Fruit fly (Drosophila melanogaster) whole organism, embryonic: ENCODE measurements around the gene CG43999.
A peak's percentile ranks its signal among the peaks of the same experiment; 100 is the strongest.

ENCODE experiments used
- B-H2 ChIP-seq: fragments of 200-800 bp; sonication (Bioruptor generic); optimal IDR thresholded peaks from 2 replicates; lab custom pipeline; 2018; ENCODE audit warnings: missing biosample characterization, mild to moderate bottlenecking, missing genetic modification characterization
- BtbVII ChIP-seq: fragments of 200-800 bp; sonication (Bioruptor generic); optimal IDR thresholded peaks from 3 replicates; lab custom pipeline; 2017; ENCODE audit warnings: missing biosample characterization, mild to moderate bottlenecking, missing genetic modification characterization
- CG10209 ChIP-seq: fragments of 200-800 bp; sonication (Bioruptor generic); optimal IDR thresholded peaks from 3 replicates; lab custom pipeline; 2017; ENCODE audit warnings: missing biosample characterization, mild to moderate bottlenecking, missing genetic modification characterization, missing genetic modification reagents
- CG10959 ChIP-seq: fragments of 200-800 bp; sonication (Bioruptor generic); IDR thresholded peaks from 2 replicates; pipeline ENCODE4 v1.3.6; 2022; ENCODE audit warnings: missing biosample characterization, missing genetic modification characterization
- CG11696 ChIP-seq: fragments of 200-800 bp; sonication (Bioruptor generic); IDR thresholded peaks from 2 replicates; pipeline ENCODE4 v1.3.6; 2022; ENCODE audit warnings: missing biosample characterization, missing genetic modification characterization
- CG1602 ChIP-seq: fragments of 200-800 bp; sonication (Bioruptor generic); optimal IDR thresholded peaks from 3 replicates; lab custom pipeline; 2016; ENCODE audit warnings: missing biosample characterization, missing genetic modification characterization
- CG16813 ChIP-seq: fragments of 200-800 bp; sonication (Bioruptor generic); IDR thresholded peaks from 3 replicates; pipeline ENCODE4 v1.3.6; 2022; ENCODE audit warnings: missing biosample characterization, missing genetic modification characterization; ENCODE audit not compliant: partially characterized antibody
- CG17829 ChIP-seq: fragments of 200-800 bp; optimal IDR thresholded peaks from 2 replicates; lab custom pipeline; 2019; ENCODE audit warnings: missing biosample characterization, mild to moderate bottlenecking, missing genetic modification characterization, moderate library complexity
- CG1832 ChIP-seq: fragments of 200-800 bp; sonication (Bioruptor generic); optimal IDR thresholded peaks from 2 replicates; lab custom pipeline; 2017; ENCODE audit warnings: missing biosample characterization, mild to moderate bottlenecking, missing genetic modification characterization, inconsistent platforms
- CG18599 ChIP-seq: fragments of 200-800 bp; sonication (Bioruptor generic); optimal IDR thresholded peaks from 3 replicates; lab custom pipeline; 2017; ENCODE audit warnings: missing biosample characterization, missing genetic modification characterization, mild to moderate bottlenecking, moderate library complexity, missing genetic modification reagents
- CG3163 ChIP-seq: fragments of 200-800 bp; sonication (Bioruptor generic); optimal IDR thresholded peaks from 3 replicates; lab custom pipeline; 2016; ENCODE audit warnings: missing biosample characterization, missing genetic modification characterization
- CG32767 ChIP-seq: fragments of 200-800 bp; sonication (Bioruptor generic); IDR thresholded peaks from 2 replicates; pipeline ENCODE4 v1.3.6; 2022; ENCODE audit warnings: missing biosample characterization, missing genetic modification characterization
- CG3726 ChIP-seq: fragments of 200-800 bp; sonication (Bioruptor generic); IDR thresholded peaks from 3 replicates; pipeline ENCODE4, ENCODE4 v1.3.6; 2022; ENCODE audit warnings: missing biosample characterization, missing genetic modification characterization
- CG4282 ChIP-seq: fragments of 200-800 bp; sonication (Bioruptor generic); optimal IDR thresholded peaks from 2 replicates; lab custom pipeline; 2016; ENCODE audit warnings: missing biosample characterization, missing genetic modification characterization
- CG6175 ChIP-seq: fragments of 200-800 bp; sonication (Bioruptor generic); IDR thresholded peaks from 3 replicates; pipeline ENCODE4 v1.3.6; 2022; ENCODE audit warnings: missing biosample characterization, missing genetic modification characterization
- CG8388 ChIP-seq: fragments of 200-800 bp; sonication (Bioruptor generic); optimal IDR thresholded peaks from 2 replicates; lab custom pipeline; 2019; ENCODE audit warnings: missing biosample characterization, mild to moderate bottlenecking, missing genetic modification characterization, moderate library complexity
- CG8478 ChIP-seq: fragments of >200 bp; optimal IDR thresholded peaks from 2 replicates; lab custom pipeline; 2018
- CG9215 ChIP-seq: fragments of 200-800 bp; sonication (Bioruptor generic); IDR thresholded peaks from 2 replicates; pipeline ENCODE4 v1.3.6; 2022; ENCODE audit warnings: missing biosample characterization, missing genetic modification characterization
- CG9876 ChIP-seq: fragments of 200-800 bp; sonication (Bioruptor generic); optimal IDR thresholded peaks from 2 replicates; lab custom pipeline; 2016; ENCODE audit warnings: missing biosample characterization, missing genetic modification characterization
- Doc3 ChIP-seq: fragments of 200-800 bp; sonication (Bioruptor generic); IDR thresholded peaks from 3 replicates; pipeline ENCODE4 v1.3.6; 2022; ENCODE audit warnings: missing biosample characterization, missing genetic modification characterization; ENCODE audit not compliant: partially characterized antibody
- Eip74EF ChIP-seq, 2 experiments: fragments of 200-800 bp in 1 of 2; fragments of >200 bp in 1 of 2; sonication (Bioruptor generic) in 1 of 2; optimal IDR thresholded peaks; 2 replicates each; lab custom pipeline; 2017 to 2019; ENCODE audit warnings: missing biosample characterization in 2 of 2, missing genetic modification characterization in 2 of 2, mild to moderate bottlenecking in 1 of 2, moderate library complexity in 1 of 2
- H2.0 ChIP-seq: fragments of 200-800 bp; sonication (Bioruptor generic); IDR thresholded peaks from 2 replicates; pipeline ENCODE4 v1.3.6; 2022; ENCODE audit warnings: missing biosample characterization, missing genetic modification characterization
- HLHmδ ChIP-seq: fragments of 200-800 bp; sonication (Bioruptor generic); optimal IDR thresholded peaks from 2 replicates; lab custom pipeline; 2018; ENCODE audit warnings: missing biosample characterization, mild to moderate bottlenecking, missing genetic modification characterization, moderate library complexity
- Jarid2 ChIP-seq: fragments of 200-800 bp; sonication (Bioruptor generic); optimal IDR thresholded peaks from 3 replicates; lab custom pipeline; 2017; ENCODE audit warnings: mild to moderate bottlenecking, missing biosample characterization, missing genetic modification reagents, missing genetic modification characterization
- Sox100B ChIP-seq: fragments of 200-800 bp; sonication (Bioruptor generic); optimal IDR thresholded peaks from 3 replicates; lab custom pipeline; 2018; ENCODE audit warnings: missing biosample characterization, mild to moderate bottlenecking, missing genetic modification characterization
- Ssrp ChIP-seq: fragments of 200-800 bp; sonication (Bioruptor generic); optimal IDR thresholded peaks from 2 replicates; lab custom pipeline; 2018; ENCODE audit warnings: missing biosample characterization, mild to moderate bottlenecking, missing genetic modification characterization, moderate library complexity
- bowl ChIP-seq: fragments of 200-800 bp; sonication (Bioruptor generic); IDR thresholded peaks from 2 replicates; pipeline ENCODE4 v1.3.6; 2022; ENCODE audit warnings: missing biosample characterization, missing genetic modification characterization
- chif ChIP-seq, 2 experiments: fragments of 200-800 bp; sonication (Bioruptor generic); optimal IDR thresholded peaks; 3 replicates each; lab custom pipeline; 2016; ENCODE audit warnings: missing biosample characterization in 2 of 2, missing genetic modification characterization in 2 of 2
- chinmo ChIP-seq: fragments of 200-800 bp; sonication (Bioruptor generic); IDR thresholded peaks from 4 replicates; pipeline ENCODE4 v1.3.6; 2022; ENCODE audit warnings: missing biosample characterization, missing genetic modification characterization; ENCODE audit not compliant: partially characterized antibody
- ci ChIP-seq: fragments of 200-800 bp; sonication (Bioruptor generic); IDR thresholded peaks from 3 replicates; pipeline ENCODE4 v1.3.6; 2022; ENCODE audit warnings: missing biosample characterization, missing genetic modification characterization
- eve ChIP-seq, 2 experiments: fragments of >200 bp; optimal IDR thresholded peaks; 2 replicates each; lab custom pipeline; 2017; ENCODE audit warnings: missing biosample characterization in 2 of 2, missing genetic modification characterization in 2 of 2
- gt ChIP-seq: fragments of 200-800 bp; sonication (Bioruptor generic); IDR thresholded peaks from 2 replicates; pipeline ENCODE4 v1.3.6; 2022; ENCODE audit warnings: missing biosample characterization, missing genetic modification characterization
- hkb ChIP-seq, 2 experiments: fragments of 200-800 bp in 1 of 2; fragments of >200 bp in 1 of 2; sonication (Bioruptor generic) in 1 of 2; IDR thresholded peaks in 1 of 2; optimal IDR thresholded peaks in 1 of 2; 2 replicates each; pipeline versions ENCODE4 v1.3.6 to Lab custom; 2017 to 2022; ENCODE audit warnings: missing biosample characterization in 1 of 2, missing genetic modification characterization in 1 of 2
- inv ChIP-seq: fragments of 200-800 bp; sonication (Bioruptor generic); IDR thresholded peaks from 2 replicates; pipeline ENCODE4 v1.3.6; 2022; ENCODE audit warnings: missing biosample characterization, missing genetic modification characterization; ENCODE audit not compliant: partially characterized antibody
- lab ChIP-seq: fragments of 200-800 bp; sonication (Bioruptor generic); optimal IDR thresholded peaks from 3 replicates; lab custom pipeline; 2017; ENCODE audit warnings: missing biosample characterization, missing genetic modification characterization, mild to moderate bottlenecking, moderate library complexity, missing genetic modification reagents
- luna ChIP-seq: fragments of 200-800 bp; sonication (Bioruptor generic); optimal IDR thresholded peaks from 2 replicates; lab custom pipeline; 2016; ENCODE audit warnings: missing biosample characterization, missing genetic modification characterization
- nerfin-2 ChIP-seq: fragments of 200-800 bp; sonication (Bioruptor generic); IDR thresholded peaks from 2 replicates; pipeline ENCODE4 v1.3.6; 2022; ENCODE audit warnings: missing biosample characterization, missing genetic modification characterization; ENCODE audit not compliant: partially characterized antibody
- otp ChIP-seq: fragments of 200-800 bp; sonication (Bioruptor generic); IDR thresholded peaks from 3 replicates; pipeline ENCODE4, ENCODE4 v1.3.6; 2022; ENCODE audit warnings: missing biosample characterization, missing genetic modification characterization
- row ChIP-seq: fragments of 200-800 bp; sonication (Bioruptor generic); IDR thresholded peaks from 3 replicates; pipeline ENCODE4 v1.3.6; 2022; ENCODE audit warnings: missing biosample characterization, missing genetic modification characterization
- scrt ChIP-seq: fragments of 200-800 bp; sonication (Bioruptor generic); optimal IDR thresholded peaks from 2 replicates; lab custom pipeline; 2018; ENCODE audit warnings: missing biosample characterization, mild to moderate bottlenecking, missing genetic modification characterization, moderate library complexity
- sens ChIP-seq: fragments of 200-800 bp; sonication (Bioruptor generic); peaks from one replicate; lab custom pipeline; 2016; ENCODE audit warnings: missing biosample characterization, missing genetic modification characterization
- so ChIP-seq: fragments of 200-800 bp; sonication (Bioruptor generic); IDR thresholded peaks from 3 replicates; pipeline ENCODE4 v1.3.6; 2022; ENCODE audit warnings: missing biosample characterization, missing genetic modification characterization
- sob ChIP-seq: fragments of 200-800 bp; sonication (Bioruptor generic); IDR thresholded peaks from 2 replicates; pipeline ENCODE4 v1.3.6; 2022; ENCODE audit warnings: missing biosample characterization, missing genetic modification characterization
- sqz ChIP-seq: fragments of 200-800 bp; sonication (Bioruptor generic); optimal IDR thresholded peaks from 3 replicates; lab custom pipeline; 2018; ENCODE audit warnings: missing biosample characterization, mild to moderate bottlenecking, missing genetic modification characterization
- tio ChIP-seq: fragments of 200-800 bp; sonication (Bioruptor generic); optimal IDR thresholded peaks from 2 replicates; lab custom pipeline; 2017; ENCODE audit warnings: missing biosample characterization, missing genetic modification characterization, inconsistent platforms
- wdn ChIP-seq: fragments of 200-800 bp; sonication (Bioruptor generic); IDR thresholded peaks from 2 replicates; pipeline ENCODE4 v1.3.6; 2022; ENCODE audit warnings: missing biosample characterization, missing genetic modification characterization
- zen ChIP-seq: fragments of 200-800 bp; sonication (Bioruptor generic); optimal IDR thresholded peaks from 3 replicates; lab custom pipeline; 2018; ENCODE audit warnings: missing biosample characterization, mild to moderate bottlenecking, missing genetic modification characterization, moderate library complexity

CG43999 gene

dm6 chr3R:23964913-23965718, 36.3 kb upstream of the CG43999 start (continued):
- TF ChIP-seq CG10959 (GFP tag; lab: Robert Waterston, UW) (no peak), CG1832 (peak; percentile 56), chinmo (GFP tag; lab: Robert Waterston, UW) (0 out of 4 replicates have a peak, but pooled peaks have one; percentile 37), lab (peak; percentile 2), sqz (GFP tag; lab: Kevin White, UChicago) (peak; percentile 50), CG8388 (GFP tag; lab: Kevin White, UChicago) (no peak), tio (GFP tag; lab: Kevin White, UChicago) (no peak), chif (GFP tag; optimal IDR thresholded peaks at IDR 0.05; lab: Kevin White, UChicago) (no peak), hkb (optimal IDR thresholded peaks at IDR 0.05; lab: Kevin White, UChicago) (no peak), hkb (GFP tag; IDR thresholded peaks at IDR 0.05; lab: Robert Waterston, UW) (0 out of 2 replicates have a peak, but pooled peaks have one; percentile 8), ci (peak; percentile 41; the same call in 2 of the 3 replicates), CG11696 (peak; percentile 57), H2.0 (GFP tag; lab: Robert Waterston, UW) (no peak), so (GFP tag; lab: Robert Waterston, UW) (0 out of 3 replicates have a peak, but pooled peaks have one; percentile 6), scrt (GFP tag; lab: Kevin White, UChicago) (peak; percentile 74), Eip74EF (GFP tag; optimal IDR thresholded peaks at IDR 0.05; lab: Kevin White, UChicago) (no peak), CG32767 (GFP tag; lab: Robert Waterston, UW) (peak; percentile 36; the same call in 1 of the 2 replicates), luna (GFP tag; lab: Kevin White, UChicago) (no peak)

DNA sequence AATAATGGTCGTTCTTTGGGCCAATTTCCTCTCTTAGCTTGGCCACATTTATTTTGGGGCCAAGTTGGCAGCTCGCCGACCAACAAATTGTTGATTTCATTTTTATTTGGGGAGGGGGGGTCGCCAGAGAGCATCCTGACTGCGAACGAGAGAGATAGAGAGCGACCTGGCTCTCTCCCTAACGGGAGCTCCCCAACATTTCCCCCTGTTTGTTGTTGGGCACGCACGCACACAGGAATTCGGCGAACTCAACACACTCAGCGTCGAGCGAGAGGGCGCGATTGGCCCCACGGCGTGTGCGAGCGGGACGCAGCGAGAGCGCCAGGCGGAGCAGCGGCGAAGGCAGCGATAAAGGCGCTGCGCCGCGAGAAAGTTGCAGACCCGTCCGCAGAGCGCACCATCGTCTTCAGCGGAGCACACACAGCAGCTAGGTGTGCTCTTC, 34.0 kb upstream of the CG43999 start, which contains the start of gene CG31140:
Gene CG31140 (plus strand): TSS at position 400 of the 442 bp plus-strand sequence.
- no peak for TF ChIP-seq Ssrp
- no peak for TF ChIP-seq gt (GFP tag; lab: Robert Waterston, UW)
- TF ChIP-seq Jarid2 (GFP tag; lab: Kevin White, UChicago): peak; percentile 2
- TF ChIP-seq CG3163 (GFP tag; lab: Kevin White, UChicago): no peak
- peak; percentile 55 for TF ChIP-seq HLHmδ (GFP tag; lab: Kevin White, UChicago)
- TF ChIP-seq row: peak; percentile 24; the same call in 1 of the 3 replicates
- no peak for TF ChIP-seq CG9215
- peak; percentile 49 for TF ChIP-seq CG18599 (GFP tag; lab: Kevin White, UChicago)
- TF ChIP-seq CG1602 (GFP tag; lab: Kevin White, UChicago): no peak
- no peak for TF ChIP-seq B-H2 (GFP tag; lab: Kevin White, UChicago)
- no peak for TF ChIP-seq Sox100B (GFP tag; lab: Kevin White, UChicago)
- TF ChIP-seq CG10209 (GFP tag; lab: Kevin White, UChicago): no peak
- TF ChIP-seq CG4282: no peak
- peak; percentile 30; the same call in 1 of the 3 replicates for TF ChIP-seq Doc3 (GFP tag; lab: Robert Waterston, UW)
- no peak for TF ChIP-seq wdn (GFP tag; lab: Robert Waterston, UW)
- no peak for TF ChIP-seq CG9876 (GFP tag; lab: Kevin White, UChicago)
- 0 out of 3 replicates have a peak, but pooled peaks have one; percentile 21 for TF ChIP-seq CG16813 (GFP tag; lab: Robert Waterston, UW)
- TF ChIP-seq sob (GFP tag; lab: Robert Waterston, UW): peak; percentile 37; the same call in 1 of the 2 replicates
- no peak for TF ChIP-seq bowl
- TF ChIP-seq lab: peak; percentile 26
- TF ChIP-seq sens (GFP tag; lab: Kevin White, UChicago): no peak
- TF ChIP-seq zen (tag; lab: Kevin White, UChicago): no peak
- TF ChIP-seq CG10959 (GFP tag; lab: Robert Waterston, UW): no peak
- TF ChIP-seq CG6175: 0 out of 3 replicates have a peak, but pooled peaks have one; percentile 30
- 0 out of 3 replicates have a peak, but pooled peaks have one; percentile 21 for TF ChIP-seq otp (GFP tag; lab: Robert Waterston, UW)
- TF ChIP-seq eve (GFP tag; optimal IDR thresholded peaks at IDR 0.05; lab: Kevin White, UChicago): no peak
- peak; percentile 12 for TF ChIP-seq BtbVII (GFP tag; lab: Kevin White, UChicago)
- peak; percentile 13 for TF ChIP-seq CG17829 (tag; lab: Kevin White, UChicago)
- TF ChIP-seq CG8478 (lab: Kevin White, UChicago): peak; percentile 83
- TF ChIP-seq inv (GFP tag; lab: Robert Waterston, UW): no peak
- TF ChIP-seq CG3726 (GFP tag; lab: Robert Waterston, UW): no peak
- TF ChIP-seq nerfin-2 (GFP tag; lab: Robert Waterston, UW): no peak
